Worm (Caenorhabditis elegans) whole organism, late embryonic: ENCODE data around the gene msrp-7.

ENCODE experiments used
- C08G9.2 ChIP-seq: sonication (generic microtip); optimal IDR thresholded peaks from 2 replicates; lab custom pipeline; 2016; ENCODE audit warnings: mild to moderate bottlenecking, missing genetic modification characterization, moderate library complexity, missing compliant biosample characterization
- F13H6.1 ChIP-seq: sonication (generic microtip); optimal IDR thresholded peaks from 2 replicates; lab custom pipeline; 2016; ENCODE audit warnings: missing genetic modification characterization, missing compliant biosample characterization
- K09A11.1 ChIP-seq: sonication (generic microtip); optimal IDR thresholded peaks from 2 replicates; lab custom pipeline; 2017; ENCODE audit warnings: antibody characterized with exemption, mild to moderate bottlenecking, missing genetic modification characterization, missing compliant biosample characterization; ENCODE audit not compliant: insufficient read depth
- T23F11.4 ChIP-seq: fragments of 200-800 bp; sonication (Bioruptor generic); optimal IDR thresholded peaks from 2 replicates; lab custom pipeline; 2018; ENCODE audit warnings: mild to moderate bottlenecking, missing genetic modification characterization, missing compliant biosample characterization
- Y22D7AL.16 ChIP-seq: sonication (generic microtip); optimal IDR thresholded peaks from 2 replicates; lab custom pipeline; 2016; ENCODE audit warnings: missing genetic modification characterization, missing compliant biosample characterization
- ahr-1 ChIP-seq: sonication (generic microtip); optimal IDR thresholded peaks from 2 replicates; lab custom pipeline; 2016; ENCODE audit warnings: missing genetic modification characterization, missing compliant biosample characterization
- ceh-18 ChIP-seq: sonication (generic microtip); optimal IDR thresholded peaks from 2 replicates; lab custom pipeline; 2016; ENCODE audit warnings: missing genetic modification characterization, missing compliant biosample characterization
- ceh-19 ChIP-seq: fragments of 200-800 bp; sonication (Bioruptor generic); optimal IDR thresholded peaks from 2 replicates; lab custom pipeline; 2018; ENCODE audit warnings: mild to moderate bottlenecking, missing genetic modification characterization, missing compliant biosample characterization
- ceh-22 ChIP-seq: sonication (generic microtip); optimal IDR thresholded peaks from 2 replicates; lab custom pipeline; 2017; ENCODE audit warnings: missing biosample characterization, missing genetic modification characterization
- ceh-24 ChIP-seq: sonication (generic microtip); optimal IDR thresholded peaks from 2 replicates; lab custom pipeline; 2016; ENCODE audit warnings: mild to moderate bottlenecking, missing genetic modification characterization, missing compliant biosample characterization
- ceh-30 ChIP-seq: fragments of 150-350 bp; optimal IDR thresholded peaks from 2 replicates; lab custom pipeline; 2014; ENCODE audit warnings: missing biosample characterization, missing genetic modification characterization
- ceh-31 ChIP-seq: sonication (generic microtip); optimal IDR thresholded peaks from 2 replicates; lab custom pipeline; 2016; ENCODE audit warnings: missing genetic modification characterization, missing compliant biosample characterization
- ceh-45 ChIP-seq: fragments of 200-800 bp; sonication (Bioruptor generic); IDR thresholded peaks from 2 replicates; pipeline ENCODE4 v1.3.6; 2022; ENCODE audit warnings: missing genetic modification reagents, missing genetic modification characterization, missing compliant biosample characterization
- ceh-48 ChIP-seq: sonication (generic microtip); optimal IDR thresholded peaks from 2 replicates; lab custom pipeline; 2016; ENCODE audit warnings: missing genetic modification characterization, inconsistent platforms, missing compliant biosample characterization
- ceh-6 ChIP-seq: fragments of 200-800 bp; sonication (Bioruptor generic); optimal IDR thresholded peaks from 2 replicates; lab custom pipeline; 2018; ENCODE audit warnings: mild to moderate bottlenecking, missing genetic modification characterization, missing compliant biosample characterization
- che-1 ChIP-seq: sonication (generic microtip); optimal IDR thresholded peaks from 2 replicates; lab custom pipeline; 2016; ENCODE audit warnings: mild to moderate bottlenecking, missing genetic modification characterization, missing compliant biosample characterization
- elt-2 ChIP-seq: sonication (generic microtip); optimal IDR thresholded peaks from 2 replicates; lab custom pipeline; 2016; ENCODE audit warnings: missing genetic modification reagents, missing genetic modification characterization, missing compliant biosample characterization
- elt-4 ChIP-seq: sonication (generic microtip); optimal IDR thresholded peaks from 2 replicates; lab custom pipeline; 2016; ENCODE audit warnings: missing genetic modification characterization, missing compliant biosample characterization
- fax-1 ChIP-seq: sonication (generic microtip); optimal IDR thresholded peaks from 2 replicates; lab custom pipeline; 2016; ENCODE audit warnings: missing genotype, missing genetic modification characterization, missing compliant biosample characterization
- fkh-10 ChIP-seq: fragments of 150-350 bp; optimal IDR thresholded peaks from 2 replicates; lab custom pipeline; 2014; ENCODE audit warnings: missing biosample characterization, missing genetic modification reagents, missing genetic modification characterization
- fkh-6 ChIP-seq: sonication (generic microtip); optimal IDR thresholded peaks from 2 replicates; lab custom pipeline; 2016; ENCODE audit warnings: missing genetic modification characterization, missing compliant biosample characterization
- gmeb-2 ChIP-seq: sonication (generic microtip); optimal IDR thresholded peaks from 2 replicates; lab custom pipeline; 2016; ENCODE audit warnings: missing genetic modification characterization, inconsistent platforms, missing compliant biosample characterization
- hlh-30 ChIP-seq: sonication (generic microtip); optimal IDR thresholded peaks from 2 replicates; lab custom pipeline; 2017; ENCODE audit warnings: antibody characterized with exemption, missing genetic modification characterization, missing compliant biosample characterization; ENCODE audit not compliant: insufficient read depth
- hlh-6 ChIP-seq: sonication (generic microtip); optimal IDR thresholded peaks from 2 replicates; lab custom pipeline; 2016; ENCODE audit warnings: missing genotype, missing genetic modification characterization, missing compliant biosample characterization
- lin-11 ChIP-seq: fragments of 200-800 bp; sonication (Bioruptor generic); optimal IDR thresholded peaks from 2 replicates; lab custom pipeline; 2018; ENCODE audit warnings: mild to moderate bottlenecking, missing genetic modification characterization, missing compliant biosample characterization
- mec-3 ChIP-seq: sonication (generic microtip); optimal IDR thresholded peaks from 2 replicates; lab custom pipeline; 2016; ENCODE audit warnings: borderline replicate concordance, missing genetic modification characterization, missing compliant biosample characterization
- nhr-11 ChIP-seq: fragments of 150-350 bp; optimal IDR thresholded peaks from 2 replicates; lab custom pipeline; 2014; ENCODE audit warnings: missing biosample characterization, missing genetic modification characterization
- pax-1 ChIP-seq: fragments of 150-350 bp; optimal IDR thresholded peaks from 2 replicates; lab custom pipeline; 2014; ENCODE audit warnings: missing biosample characterization, missing genetic modification characterization
- pha-4 ChIP-seq: fragments of 150-350 bp; optimal IDR thresholded peaks from 2 replicates; lab custom pipeline; 2018; ENCODE audit warnings: missing biosample characterization, missing genetic modification reagents, missing genetic modification characterization
- pqm-1 ChIP-seq: sonication (generic microtip); optimal IDR thresholded peaks from 2 replicates; lab custom pipeline; 2016; ENCODE audit warnings: missing genetic modification characterization, missing compliant biosample characterization
- rnt-1 ChIP-seq: sonication (generic microtip); optimal IDR thresholded peaks from 2 replicates; lab custom pipeline; 2016; ENCODE audit warnings: missing genetic modification characterization, missing compliant biosample characterization
- sox-2 ChIP-seq: fragments of 200-800 bp; sonication (Bioruptor generic); IDR thresholded peaks from 2 replicates; pipeline ENCODE4 v1.3.6; 2022; ENCODE audit warnings: missing genetic modification reagents, missing genetic modification characterization, missing compliant biosample characterization
- sox-4 ChIP-seq: sonication (generic microtip); optimal IDR thresholded peaks from 2 replicates; lab custom pipeline; 2017; ENCODE audit warnings: mild to moderate bottlenecking, missing genetic modification characterization, inconsistent platforms, missing compliant biosample characterization
- tbx-2 ChIP-seq: sonication (generic microtip); optimal IDR thresholded peaks from 2 replicates; lab custom pipeline; 2016; ENCODE audit warnings: missing genetic modification characterization, missing compliant biosample characterization
- tbx-7 ChIP-seq: sonication (generic microtip); optimal IDR thresholded peaks from 2 replicates; lab custom pipeline; 2016; ENCODE audit warnings: missing genotype, missing genetic modification characterization, missing compliant biosample characterization
- unc-3 ChIP-seq, 2 experiments: fragments of 200-800 bp in 1 of 2; sonication (Bioruptor generic) in 1 of 2; sonication (generic microtip) in 1 of 2; conservative IDR thresholded peaks in 1 of 2; optimal IDR thresholded peaks in 1 of 2; 2 replicates each; pipeline versions ENCODE4 v1.3.6 to Lab custom; 2016 to 2022; ENCODE audit warnings: missing compliant biosample characterization in 2 of 2, missing genetic modification characterization in 2 of 2, missing genetic modification reagents in 1 of 2
- unc-42 ChIP-seq: sonication (generic microtip); optimal IDR thresholded peaks from 2 replicates; lab custom pipeline; 2016; ENCODE audit warnings: missing genotype, missing genetic modification characterization, missing compliant biosample characterization
- unc-55 ChIP-seq: sonication (generic microtip); optimal IDR thresholded peaks from 2 replicates; lab custom pipeline; 2017; ENCODE audit warnings: missing biosample characterization, missing genetic modification reagents, missing genetic modification characterization
- ztf-16 ChIP-seq: sonication (generic microtip); optimal IDR thresholded peaks from 2 replicates; lab custom pipeline; 2017; ENCODE audit warnings: missing genetic modification characterization, missing compliant biosample characterization

The msrp-7 gene

DNA sequence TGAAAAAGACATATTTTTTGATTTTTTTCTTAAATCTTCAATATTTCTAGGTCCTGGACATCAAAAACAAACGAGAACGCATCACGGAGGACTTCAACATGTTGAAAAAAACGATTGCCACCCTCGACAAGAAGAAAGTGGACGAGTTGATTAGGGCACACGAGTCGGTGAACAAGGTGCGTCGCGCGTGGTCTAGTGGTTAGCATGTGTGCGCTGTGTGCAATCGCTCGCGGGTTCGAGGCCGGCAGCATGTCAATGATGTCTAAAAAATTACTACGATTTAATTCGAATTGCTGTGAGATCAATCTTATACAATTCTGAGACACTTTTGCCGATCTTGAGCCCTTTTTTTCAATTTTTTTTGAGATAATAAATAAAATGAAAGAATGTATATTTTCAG lies 29.3 kb downstream of the msrp-7 start (continued):
- TF ChIP-seq ceh-31 (tag; lab: Kevin White, UChicago) = peak; percentile 69
- TF ChIP-seq ceh-45 = peak; percentile 67; the same call in 1 of the 2 replicates
- peak; percentile 36 for TF ChIP-seq unc-42 (tag; lab: Kevin White, UChicago)
- peak; percentile 86 for TF ChIP-seq lin-11
- peak; percentile 82 for TF ChIP-seq sox-2
- peak; percentile 77 for TF ChIP-seq unc-3 (GFP tag; conservative IDR thresholded peaks at IDR 0.05; lab: Robert Waterston, UW)
- peak; percentile 84 for TF ChIP-seq unc-3 (tag; optimal IDR thresholded peaks at IDR 0.05; lab: Kevin White, UChicago)
- peak; percentile 67 for TF ChIP-seq pqm-1 (tag; lab: Kevin White, UChicago)
- TF ChIP-seq ztf-16 (tag; lab: Kevin White, UChicago) = peak; percentile 91
- peak; percentile 79 for TF ChIP-seq hlh-30 (tag; lab: Kevin White, UChicago)
- peak; percentile 68 for TF ChIP-seq tbx-7
- peak; percentile 94 for TF ChIP-seq elt-2 (tag; lab: Kevin White, UChicago)
- peak; percentile 92 for TF ChIP-seq ceh-19 (GFP tag; lab: Kevin White, UChicago)
- TF ChIP-seq ceh-30 = peak; percentile 16
- TF ChIP-seq sox-4 = peak; percentile 88
- TF ChIP-seq ceh-22 (tag; lab: Kevin White, UChicago) = peak; percentile 35
- peak; percentile 84 for TF ChIP-seq fkh-6 (tag; lab: Kevin White, UChicago)
- peak; percentile 86 for TF ChIP-seq T23F11.4 (GFP tag; lab: Kevin White, UChicago)
- peak; percentile 81 for TF ChIP-seq Y22D7AL.16 (tag; lab: Kevin White, UChicago)
- TF ChIP-seq fax-1 (tag; lab: Kevin White, UChicago) = peak; percentile 73
- peak; percentile 78 for TF ChIP-seq ceh-48
- no peak for TF ChIP-seq unc-55 (GFP tag; lab: Kevin White, UChicago)
- peak; percentile 88 for TF ChIP-seq hlh-6 (tag; lab: Kevin White, UChicago)
- no peak for TF ChIP-seq nhr-11 (tag; lab: Kevin White, UChicago)
- peak; percentile 77 for TF ChIP-seq ahr-1
- TF ChIP-seq elt-4 (tag; lab: Kevin White, UChicago) = peak; percentile 5

DNA sequence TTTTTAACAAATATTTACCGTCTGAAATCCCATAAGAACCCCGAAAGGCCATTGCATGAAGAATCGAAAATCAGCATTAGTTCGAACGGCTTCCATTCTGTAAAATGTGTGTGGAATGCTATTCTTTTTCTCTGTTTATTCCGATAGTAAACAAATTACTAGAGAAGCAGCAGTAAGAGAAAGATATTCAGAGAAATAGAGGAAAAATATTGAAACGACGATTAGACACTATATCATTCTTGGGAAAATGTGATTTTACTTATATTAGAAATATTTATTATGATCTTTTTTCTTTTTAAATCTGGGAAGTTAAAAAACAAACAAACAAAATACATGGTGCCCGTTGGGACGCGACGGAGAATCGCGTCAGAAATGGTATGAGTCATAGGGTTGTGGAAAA lies 32.7 kb downstream of the msrp-7 start, which contains the start of gene M106.8:
Gene M106.8, minus strand, starts transcription at position 101 of the 400 bp plus-strand sequence.
- no peak for TF ChIP-seq sox-4
- TF ChIP-seq K09A11.1 (tag; lab: Kevin White, UChicago) = no peak
- TF ChIP-seq gmeb-2 (tag; lab: Kevin White, UChicago) = no peak
- TF ChIP-seq mec-3 (tag; lab: Kevin White, UChicago) = no peak
- TF ChIP-seq fkh-10 = no peak
- TF ChIP-seq ceh-45 = no peak
- no peak for TF ChIP-seq che-1 (tag; lab: Kevin White, UChicago)
- TF ChIP-seq hlh-30 (tag; lab: Kevin White, UChicago) = no peak
- no peak for TF ChIP-seq Y22D7AL.16 (tag; lab: Kevin White, UChicago)
- TF ChIP-seq pqm-1 (tag; lab: Kevin White, UChicago) = no peak
- no peak for TF ChIP-seq nhr-11 (tag; lab: Kevin White, UChicago)
- TF ChIP-seq ceh-24 (tag; lab: Kevin White, UChicago) = no peak

ce11 chrII:10847057-10847456 lies 36.3 kb downstream of the msrp-7 start:
- TF ChIP-seq fax-1 (tag; lab: Kevin White, UChicago) (no peak), F13H6.1 (tag; lab: Kevin White, UChicago) (no peak), ztf-16 (tag; lab: Kevin White, UChicago) (no peak), fkh-6 (tag; lab: Kevin White, UChicago) (no peak), ceh-18 (tag; lab: Kevin White, UChicago) (no peak), C08G9.2 (tag; lab: Kevin White, UChicago) (no peak), ceh-45 (no peak)

DNA sequence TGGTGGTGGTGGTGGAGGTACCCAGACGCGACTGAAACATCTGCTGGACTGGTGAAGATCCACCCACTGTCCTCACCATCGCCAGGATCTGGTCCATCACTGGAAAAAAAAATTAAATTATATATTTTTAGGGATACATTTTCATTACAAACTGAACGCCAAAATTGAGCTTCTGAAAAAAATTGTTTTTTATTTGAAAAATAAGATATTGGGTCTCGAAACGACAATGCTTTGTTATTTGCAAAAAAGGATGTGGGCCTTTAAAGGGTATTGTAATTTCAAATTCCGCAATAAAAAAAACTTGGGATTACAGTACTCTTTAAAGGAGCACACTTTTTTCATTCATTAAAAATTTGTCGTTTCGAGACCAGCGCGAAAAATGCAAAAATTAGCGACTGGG lies 39.1 kb downstream of the msrp-7 start, which contains the start of gene M106.2:
Gene M106.2, minus strand, starts transcription at position 101 of the 400 bp plus-strand sequence.
- no peak for TF ChIP-seq pha-4 (tag; lab: Kevin White, UChicago)
- no peak for TF ChIP-seq rnt-1 (tag; lab: Kevin White, UChicago)
- no peak for TF ChIP-seq F13H6.1 (tag; lab: Kevin White, UChicago)
- TF ChIP-seq unc-55 (GFP tag; lab: Kevin White, UChicago) = no peak
- no peak for TF ChIP-seq elt-4 (tag; lab: Kevin White, UChicago)
- no peak for TF ChIP-seq tbx-2 (tag; lab: Kevin White, UChicago)
- TF ChIP-seq ceh-6 (GFP tag; lab: Kevin White, UChicago) = no peak
- TF ChIP-seq pax-1 (tag; lab: Kevin White, UChicago) = no peak
- TF ChIP-seq tbx-7 = no peak
- no peak for TF ChIP-seq lin-11
